Worm (Caenorhabditis elegans): ENCODE measurements around the gene rars-2.

- TF ChIP-seq unc-130 (tag; optimal IDR thresholded peaks at IDR 0.05) (no peak), egl-13 (tag; optimal IDR thresholded peaks at IDR 0.05) (peak; percentile 42), fos-1 (tag; optimal IDR thresholded peaks at IDR 0.05) (no peak), swsn-7 (tag; optimal IDR thresholded peaks at IDR 0.05) (peak; percentile 60), aly-2 (tag; optimal IDR thresholded peaks at IDR 0.05) (no peak), zag-1 (tag; optimal IDR thresholded peaks at IDR 0.05) (no peak), ama-1 (optimal IDR thresholded peaks at IDR 0.05) (no peak), blmp-1 (tag; optimal IDR thresholded peaks at IDR 0.05) (peak; percentile 56)
Observed at ce11 chrII:6097441-6097840, 27.9 kb upstream of the rars-2 start, which contains the start of the genes tpp-2 and rbbp-5.

Measured in whole organism, L1 larva.